Fruit fly (Drosophila melanogaster) whole organism, embryonic: ENCODE measurements around the gene mRpL39.
A peak's percentile ranks its signal among the peaks of the same experiment; 100 is the strongest.

Experiments
- CG10543 ChIP-seq: fragments of 200-800 bp; sonication (Bioruptor generic); optimal IDR thresholded peaks from 3 replicates; lab custom pipeline; 2017; ENCODE audit warnings: missing biosample characterization, mild to moderate bottlenecking, missing genetic modification characterization, moderate library complexity
- CG15479 ChIP-seq: fragments of 200-800 bp; sonication (Bioruptor generic); optimal IDR thresholded peaks from 3 replicates; lab custom pipeline; 2019; ENCODE audit warnings: missing biosample characterization, mild to moderate bottlenecking, missing genetic modification characterization, moderate library complexity
- CG2120 ChIP-seq: fragments of 200-800 bp; sonication (Bioruptor generic); optimal IDR thresholded peaks from 3 replicates; lab custom pipeline; 2016; ENCODE audit warnings: missing biosample characterization, missing genetic modification characterization
- CG2199 ChIP-seq: fragments of 200-800 bp; sonication (Bioruptor generic); IDR thresholded peaks from 3 replicates; pipeline ENCODE4 v1.3.6; 2022; ENCODE audit warnings: missing biosample characterization, missing genetic modification characterization
- CG2889 ChIP-seq: fragments of 200-800 bp; sonication (Bioruptor generic); IDR thresholded peaks from 3 replicates; pipeline ENCODE4 v1.3.6; 2022; ENCODE audit warnings: missing biosample characterization, missing genetic modification characterization
- CG5180 ChIP-seq: fragments of 200-800 bp; sonication (Bioruptor generic); optimal IDR thresholded peaks from 3 replicates; lab custom pipeline; 2017; ENCODE audit warnings: missing biosample characterization, missing genetic modification characterization, mild to moderate bottlenecking, moderate library complexity, missing genetic modification reagents
- CG5953 ChIP-seq: fragments of 200-800 bp; sonication (Bioruptor generic); IDR thresholded peaks from 2 replicates; pipeline ENCODE4 v1.3.6; 2022; ENCODE audit warnings: missing biosample characterization, missing genetic modification characterization
- CHES-1-like ChIP-seq: fragments of 200-800 bp; sonication (Bioruptor generic); optimal IDR thresholded peaks from 2 replicates; lab custom pipeline; 2016; ENCODE audit warnings: missing biosample characterization, missing genetic modification characterization
- D ChIP-seq, 2 experiments: fragments of 200-800 bp in 1 of 2; fragments of >200 bp in 1 of 2; sonication (Bioruptor generic) in 1 of 2; optimal IDR thresholded peaks; 2 replicates in 1 of 2; 3 replicates in 1 of 2; lab custom pipeline; 2017; ENCODE audit warnings: mild to moderate bottlenecking in 1 of 2, missing biosample characterization in 1 of 2, missing genetic modification characterization in 1 of 2, missing genetic modification reagents in 1 of 2
- Dfd ChIP-seq, 2 experiments: fragments of >200 bp; optimal IDR thresholded peaks; 2 replicates each; lab custom pipeline; 2017; ENCODE audit warnings: missing biosample characterization in 2 of 2, missing genetic modification characterization in 2 of 2
- HmgZ ChIP-seq: fragments of 200-800 bp; sonication (Bioruptor generic); optimal IDR thresholded peaks from 2 replicates; lab custom pipeline; 2018; ENCODE audit warnings: missing biosample characterization, mild to moderate bottlenecking, missing genetic modification characterization
- Hr78 ChIP-seq, 2 experiments: fragments of 200-800 bp in 1 of 2; fragments of >200 bp in 1 of 2; sonication (Bioruptor generic) in 1 of 2; optimal IDR thresholded peaks; 2 replicates each; lab custom pipeline; 2017 to 2019; ENCODE audit warnings: missing biosample characterization in 2 of 2, missing genetic modification characterization in 2 of 2, mild to moderate bottlenecking in 1 of 2, moderate library complexity in 1 of 2
- Kr ChIP-seq: fragments of 200-800 bp; sonication (Bioruptor generic); optimal IDR thresholded peaks from 2 replicates; lab custom pipeline; 2017; ENCODE audit warnings: missing biosample characterization, mild to moderate bottlenecking, missing genetic modification characterization
- Med ChIP-seq: fragments of 200-800 bp; sonication (Bioruptor generic); peaks from one replicate; lab custom pipeline; 2016; ENCODE audit warnings: missing biosample characterization, missing genetic modification characterization, mild to moderate bottlenecking, inconsistent platforms, moderate library complexity
- Mes4 ChIP-seq: fragments of 200-800 bp; sonication (Bioruptor generic); optimal IDR thresholded peaks from 2 replicates; lab custom pipeline; 2016; ENCODE audit warnings: missing biosample characterization, missing genetic modification characterization
- NC2α ChIP-seq: fragments of 200-800 bp; sonication (Bioruptor generic); optimal IDR thresholded peaks from 2 replicates; lab custom pipeline; 2016; ENCODE audit warnings: missing biosample characterization, missing genetic modification characterization
- Nf-YA ChIP-seq: fragments of 200-800 bp; sonication (Bioruptor generic); IDR thresholded peaks from 2 replicates; pipeline ENCODE4 v1.3.6; 2022; ENCODE audit warnings: missing biosample characterization, missing genetic modification characterization
- Nf-YB ChIP-seq: fragments of 200-800 bp; sonication (Bioruptor generic); optimal IDR thresholded peaks from 3 replicates; lab custom pipeline; 2019; ENCODE audit warnings: missing biosample characterization, mild to moderate bottlenecking, missing genetic modification characterization, moderate library complexity
- Nf-YC ChIP-seq: fragments of 200-800 bp; optimal IDR thresholded peaks from 3 replicates; lab custom pipeline; 2019; ENCODE audit warnings: missing biosample characterization, mild to moderate bottlenecking, missing genetic modification characterization, moderate library complexity
- Tbp ChIP-seq: fragments of >200 bp; optimal IDR thresholded peaks from 2 replicates; lab custom pipeline; 2018; ENCODE audit warnings: missing biosample characterization, missing genetic modification characterization
- abd-A ChIP-seq: fragments of 200-800 bp; sonication (Bioruptor generic); optimal IDR thresholded peaks from 3 replicates; lab custom pipeline; 2019; ENCODE audit warnings: missing biosample characterization, mild to moderate bottlenecking, missing genetic modification characterization, moderate library complexity
- cg ChIP-seq: fragments of 200-800 bp; sonication (Bioruptor generic); optimal IDR thresholded peaks from 3 replicates; lab custom pipeline; 2019; ENCODE audit warnings: missing biosample characterization, mild to moderate bottlenecking, missing genetic modification characterization, moderate library complexity
- da ChIP-seq: fragments of 200-800 bp; sonication (Bioruptor generic); optimal IDR thresholded peaks from 2 replicates; lab custom pipeline; 2016; ENCODE audit warnings: missing biosample characterization, missing genetic modification characterization
- dati ChIP-seq: fragments of 200-800 bp; sonication (Bioruptor generic); IDR thresholded peaks from 2 replicates; pipeline ENCODE4 v1.3.6; 2022; ENCODE audit warnings: missing biosample characterization, missing genetic modification characterization
- dimm ChIP-seq: fragments of 200-800 bp; sonication (Bioruptor generic); IDR thresholded peaks from 2 replicates; pipeline ENCODE4 v1.3.6; 2022; ENCODE audit warnings: missing biosample characterization, missing genetic modification characterization
- dysf ChIP-seq: fragments of 200-800 bp; sonication (Bioruptor generic); IDR thresholded peaks from 3 replicates; pipeline ENCODE4 v1.3.6; 2022; ENCODE audit warnings: missing biosample characterization, missing genetic modification characterization
- gcm ChIP-seq: fragments of 200-800 bp; sonication (Bioruptor generic); optimal IDR thresholded peaks from 2 replicates; lab custom pipeline; 2019; ENCODE audit warnings: missing biosample characterization, mild to moderate bottlenecking, missing genetic modification characterization, moderate library complexity
- grau ChIP-seq: fragments of 200-800 bp; optimal IDR thresholded peaks from 3 replicates; lab custom pipeline; 2019; ENCODE audit warnings: missing biosample characterization, mild to moderate bottlenecking, missing genetic modification characterization, moderate library complexity
- gsb-n ChIP-seq: fragments of 200-800 bp; sonication (Bioruptor generic); optimal IDR thresholded peaks from 3 replicates; lab custom pipeline; 2018; ENCODE audit warnings: missing biosample characterization, mild to moderate bottlenecking, missing genetic modification characterization
- hb ChIP-seq: fragments of 200-800 bp; sonication (Bioruptor generic); IDR thresholded peaks from 3 replicates; pipeline ENCODE4 v1.3.6; 2022; ENCODE audit warnings: missing biosample characterization, missing genetic modification characterization; ENCODE audit not compliant: partially characterized antibody
- lilli ChIP-seq: fragments of 200-800 bp; sonication (Bioruptor generic); optimal IDR thresholded peaks from 3 replicates; lab custom pipeline; 2016; ENCODE audit warnings: missing biosample characterization, missing genetic modification characterization
- lola ChIP-seq, 3 experiments: fragments of >200 bp in 2 of 3; fragments of 200-800 bp in 1 of 3; sonication (Bioruptor generic) in 1 of 3; optimal IDR thresholded peaks; 2 replicates each; lab custom pipeline; 2017 to 2019; ENCODE audit warnings: missing biosample characterization in 3 of 3, missing genetic modification characterization in 3 of 3, mild to moderate bottlenecking in 1 of 3, moderate library complexity in 1 of 3
- phol ChIP-seq: fragments of 200-800 bp; sonication (Bioruptor generic); optimal IDR thresholded peaks from 3 replicates; lab custom pipeline; 2018; ENCODE audit warnings: missing biosample characterization, mild to moderate bottlenecking, missing genetic modification characterization, moderate library complexity
- prd ChIP-seq, 3 experiments: fragments of >200 bp in 2 of 3; fragments of 200-800 bp in 1 of 3; sonication (Bioruptor generic) in 1 of 3; optimal IDR thresholded peaks in 2 of 3; IDR thresholded peaks in 1 of 3; 2 replicates in 2 of 3; 3 replicates in 1 of 3; pipeline versions ENCODE4 v1.3.6 to Lab custom; 2017 to 2022; ENCODE audit warnings: missing biosample characterization in 1 of 3, missing genetic modification characterization in 1 of 3
- pros ChIP-seq: fragments of 200-800 bp; sonication (Bioruptor generic); optimal IDR thresholded peaks from 3 replicates; lab custom pipeline; 2019; ENCODE audit warnings: missing biosample characterization, mild to moderate bottlenecking, missing genetic modification characterization, moderate library complexity
- scrt ChIP-seq: fragments of 200-800 bp; sonication (Bioruptor generic); optimal IDR thresholded peaks from 2 replicates; lab custom pipeline; 2018; ENCODE audit warnings: missing biosample characterization, mild to moderate bottlenecking, missing genetic modification characterization, moderate library complexity
- seq ChIP-seq: fragments of 200-800 bp; sonication (Bioruptor generic); IDR thresholded peaks from 2 replicates; pipeline ENCODE4 v1.3.6; 2022; ENCODE audit warnings: missing biosample characterization, missing genetic modification characterization
- tap ChIP-seq: fragments of 200-800 bp; optimal IDR thresholded peaks from 3 replicates; lab custom pipeline; 2019; ENCODE audit warnings: missing biosample characterization, mild to moderate bottlenecking, missing genetic modification characterization, moderate library complexity
- tgo ChIP-seq: fragments of 200-800 bp; sonication (Bioruptor generic); IDR thresholded peaks from 3 replicates; pipeline ENCODE4 v1.3.6; 2022; ENCODE audit warnings: missing biosample characterization, missing genetic modification characterization
- tll ChIP-seq, 2 experiments: fragments of 200-800 bp in 1 of 2; fragments of >200 bp in 1 of 2; sonication (Bioruptor generic) in 1 of 2; optimal IDR thresholded peaks; 2 replicates each; lab custom pipeline; 2017 to 2019; ENCODE audit warnings: missing biosample characterization in 2 of 2, missing genetic modification characterization in 2 of 2, mild to moderate bottlenecking in 1 of 2, moderate library complexity in 1 of 2
- zen ChIP-seq: fragments of 200-800 bp; sonication (Bioruptor generic); optimal IDR thresholded peaks from 3 replicates; lab custom pipeline; 2018; ENCODE audit warnings: missing biosample characterization, mild to moderate bottlenecking, missing genetic modification characterization, moderate library complexity

Gene mRpL39

dm6 chr3L:15045114-15045513 lies 45.6 kb upstream of the mRpL39 start:
- TF ChIP-seq zen (tag; lab: Kevin White, UChicago) (peak; percentile 63), hb (GFP tag; lab: Robert Waterston, UW) (0 out of 3 replicates have a peak, but pooled peaks have one; percentile 52), tll (GFP tag; optimal IDR thresholded peaks at IDR 0.05; lab: Kevin White, UChicago) (peak in 1 of 2 experiments; percentile 92), CG15479 (peak; percentile 73), CG5953 (GFP tag; lab: Robert Waterston, UW) (no peak), D (optimal IDR thresholded peaks at IDR 0.05; lab: Kevin White, UChicago) (peak; percentile 98), D (GFP tag; optimal IDR thresholded peaks at IDR 0.05; lab: Kevin White, UChicago) (no peak), Med (GFP tag; lab: Kevin White, UChicago) (no peak)

dm6 chr3L:15043874-15044336 lies 44.4 kb upstream of the mRpL39 start, which contains the start of gene ind:
TSS of gene ind (minus strand) at chr3L:15043924.
- TF ChIP-seq pros (peak; percentile 57), CG15479 (peak; percentile 82), CG2199 (GFP tag; lab: Robert Waterston, UW) (0 out of 3 replicates have a peak, but pooled peaks have one; percentile 15), CHES-1-like (GFP tag; lab: Kevin White, UChicago) (no peak), Nf-YC (tag; lab: Kevin White, UChicago) (peak; percentile 90), NC2α (GFP tag; lab: Kevin White, UChicago) (no peak), Nf-YB (GFP tag; lab: Kevin White, UChicago) (peak; percentile 92), grau (tag; lab: Kevin White, UChicago) (peak; percentile 49), Kr (GFP tag; lab: Kevin White, UChicago) (no peak), cg (GFP tag; lab: Kevin White, UChicago) (peak; percentile 75), tll (GFP tag; optimal IDR thresholded peaks at IDR 0.05; lab: Kevin White, UChicago) (peak in 1 of 2 experiments; percentile 62), Hr78 (GFP tag; optimal IDR thresholded peaks at IDR 0.05; lab: Kevin White, UChicago) (no peak), lilli (GFP tag; lab: Kevin White, UChicago) (no peak), zen (tag; lab: Kevin White, UChicago) (peak; percentile 10), seq (peak; percentile 77; the same call in 1 of the 2 replicates), prd (optimal IDR thresholded peaks at IDR 0.05; lab: Kevin White, UChicago) (no peak), prd (GFP tag; IDR thresholded peaks at IDR 0.05; lab: Robert Waterston, UW) (peak; percentile 37; the same call in 1 of the 3 replicates), phol (tag; lab: Kevin White, UChicago) (peak; percentile 50), D (optimal IDR thresholded peaks at IDR 0.05; lab: Kevin White, UChicago) (peak; percentile 90), D (GFP tag; optimal IDR thresholded peaks at IDR 0.05; lab: Kevin White, UChicago) (peak; percentile 0), scrt (GFP tag; lab: Kevin White, UChicago) (peak; percentile 11), tap (tag; lab: Kevin White, UChicago) (peak; percentile 57), Mes4 (GFP tag; lab: Kevin White, UChicago) (no peak), gsb-n (tag; lab: Kevin White, UChicago) (peak; percentile 76), dimm (GFP tag; lab: Robert Waterston, UW) (no peak), gcm (GFP tag; lab: Kevin White, UChicago) (peak; percentile 25)

dm6 chr3L:15043465-15043864 lies 44.0 kb upstream of the mRpL39 start:
- TF ChIP-seq Dfd (GFP tag; optimal IDR thresholded peaks at IDR 0.05; lab: Kevin White, UChicago) (peak in 1 of 2 experiments; percentile 69), tll (GFP tag; optimal IDR thresholded peaks at IDR 0.05; lab: Kevin White, UChicago) (no peak)

- TF ChIP-seq lola (GFP tag; optimal IDR thresholded peaks at IDR 0.05; lab: Kevin White, UChicago) (no peak), HmgZ (tag; lab: Kevin White, UChicago) (no peak), abd-A (tag; lab: Kevin White, UChicago) (no peak), CG2120 (GFP tag; lab: Kevin White, UChicago) (no peak), Tbp (GFP tag; lab: Kevin White, UChicago) (no peak), gsb-n (tag; lab: Kevin White, UChicago) (no peak), CG2889 (GFP tag; lab: Robert Waterston, UW) (no peak), Nf-YA (no peak), CG5180 (GFP tag; lab: Kevin White, UChicago) (no peak), dysf (GFP tag; lab: Robert Waterston, UW) (no peak), dati (GFP tag; lab: Robert Waterston, UW) (no peak), da (GFP tag; lab: Kevin White, UChicago) (no peak), tgo (GFP tag; lab: Robert Waterston, UW) (no peak), CG10543 (GFP tag; lab: Kevin White, UChicago) (no peak)
These were observed 43.0 kb upstream of the mRpL39 start, which contains the start of gene Rpn12R for dm6 chr3L:15042470-15042869. TSS of gene Rpn12R (minus strand) at chr3L:15042570.
